Fruit fly (Drosophila melanogaster) whole organism, embryonic: ENCODE results near the gene CG12592.

Experiments
- Antp ChIP-seq: fragments of 200-800 bp; sonication (Bioruptor generic); optimal IDR thresholded peaks from 3 replicates; lab custom pipeline; 2016; ENCODE audit warnings: missing biosample characterization, missing genetic modification characterization
- BEAF-32 ChIP-seq: fragments of 200-800 bp; sonication (Bioruptor generic); optimal IDR thresholded peaks from 3 replicates; lab custom pipeline; 2017; ENCODE audit warnings: missing biosample characterization, missing genetic modification characterization, mild to moderate bottlenecking, moderate library complexity, missing genetic modification reagents
- Bgb ChIP-seq: fragments of 200-800 bp; sonication (Bioruptor generic); IDR thresholded peaks from 2 replicates; pipeline ENCODE4 v1.3.6; 2022; ENCODE audit warnings: missing biosample characterization, missing genetic modification characterization; ENCODE audit not compliant: partially characterized antibody
- CG10979 ChIP-seq: fragments of 200-800 bp; sonication (Bioruptor generic); optimal IDR thresholded peaks from 2 replicates; lab custom pipeline; 2018; ENCODE audit warnings: missing biosample characterization, mild to moderate bottlenecking, missing genetic modification characterization, moderate library complexity
- CG11085 ChIP-seq: fragments of 200-800 bp; sonication (Bioruptor generic); IDR thresholded peaks from 2 replicates; pipeline ENCODE4 v1.3.6; 2022; ENCODE audit warnings: missing biosample characterization, missing genetic modification characterization
- CG12071 ChIP-seq: fragments of 200-800 bp; sonication (Bioruptor generic); optimal IDR thresholded peaks from 3 replicates; lab custom pipeline; 2018; ENCODE audit warnings: missing biosample characterization, mild to moderate bottlenecking, missing genetic modification characterization
- CG12769 ChIP-seq: fragments of 200-800 bp; sonication (Bioruptor generic); optimal IDR thresholded peaks from 2 replicates; lab custom pipeline; 2019; ENCODE audit warnings: missing biosample characterization, mild to moderate bottlenecking, missing genetic modification characterization, moderate library complexity
- CG14710 ChIP-seq: fragments of 200-800 bp; sonication (Bioruptor generic); optimal IDR thresholded peaks from 3 replicates; lab custom pipeline; 2019; ENCODE audit warnings: missing biosample characterization, mild to moderate bottlenecking, missing genetic modification characterization, moderate library complexity
- CG14860 ChIP-seq: fragments of 200-800 bp; sonication (Bioruptor generic); IDR thresholded peaks from 3 replicates; pipeline ENCODE4 v1.3.6; 2022; ENCODE audit warnings: missing biosample characterization, missing genetic modification characterization; ENCODE audit not compliant: partially characterized antibody
- CG1602 ChIP-seq: fragments of 200-800 bp; sonication (Bioruptor generic); optimal IDR thresholded peaks from 3 replicates; lab custom pipeline; 2016; ENCODE audit warnings: missing biosample characterization, missing genetic modification characterization
- CG16813 ChIP-seq: fragments of 200-800 bp; sonication (Bioruptor generic); IDR thresholded peaks from 3 replicates; pipeline ENCODE4 v1.3.6; 2022; ENCODE audit warnings: missing biosample characterization, missing genetic modification characterization; ENCODE audit not compliant: partially characterized antibody
- CG17385 ChIP-seq: fragments of 200-800 bp; sonication (Bioruptor generic); optimal IDR thresholded peaks from 3 replicates; lab custom pipeline; 2018; ENCODE audit warnings: missing biosample characterization, mild to moderate bottlenecking, missing genetic modification characterization
- CG3838 ChIP-seq: fragments of 200-800 bp; sonication (Bioruptor generic); optimal IDR thresholded peaks from 3 replicates; lab custom pipeline; 2016; ENCODE audit warnings: missing biosample characterization, missing genetic modification characterization
- CG42726 ChIP-seq: fragments of 200-800 bp; sonication (Bioruptor generic); IDR thresholded peaks from 2 replicates; pipeline ENCODE4 v1.3.6; 2022; ENCODE audit warnings: missing biosample characterization, missing genetic modification characterization; ENCODE audit not compliant: partially characterized antibody
- CG6175 ChIP-seq: fragments of 200-800 bp; sonication (Bioruptor generic); IDR thresholded peaks from 3 replicates; pipeline ENCODE4 v1.3.6; 2022; ENCODE audit warnings: missing biosample characterization, missing genetic modification characterization
- CG8290 ChIP-seq, 3 experiments: fragments of 200-800 bp; sonication (Bioruptor generic); optimal IDR thresholded peaks; 2 replicates each; lab custom pipeline; 2016 to 2019; ENCODE audit warnings: missing biosample characterization in 3 of 3, missing genetic modification characterization in 3 of 3, mild to moderate bottlenecking in 2 of 3, moderate library complexity in 1 of 3
- CG8359 ChIP-seq: fragments of 200-800 bp; sonication (Bioruptor generic); optimal IDR thresholded peaks from 2 replicates; lab custom pipeline; 2017; ENCODE audit warnings: missing biosample characterization, mild to moderate bottlenecking, missing genetic modification characterization, borderline replicate concordance
- CkIIα-i1 ChIP-seq: fragments of 200-800 bp; sonication (Bioruptor generic); IDR thresholded peaks from 2 replicates; pipeline ENCODE4 v1.3.6; 2022; ENCODE audit warnings: missing biosample characterization, missing genetic modification characterization
- Dll ChIP-seq: fragments of 200-800 bp; sonication (Bioruptor generic); IDR thresholded peaks from 4 replicates; pipeline ENCODE4 v1.3.6; 2022; ENCODE audit warnings: missing biosample characterization, missing genetic modification characterization; ENCODE audit not compliant: partially characterized antibody
- HLH4C ChIP-seq: fragments of 200-800 bp; sonication (Bioruptor generic); IDR thresholded peaks from 3 replicates; pipeline ENCODE4 v1.3.6; 2022; ENCODE audit warnings: missing biosample characterization, missing genetic modification characterization; ENCODE audit not compliant: partially characterized antibody
- Jarid2 ChIP-seq: fragments of 200-800 bp; sonication (Bioruptor generic); optimal IDR thresholded peaks from 3 replicates; lab custom pipeline; 2017; ENCODE audit warnings: mild to moderate bottlenecking, missing biosample characterization, missing genetic modification reagents, missing genetic modification characterization
- MBD-R2 ChIP-seq: fragments of 200-800 bp; sonication (Bioruptor generic); IDR thresholded peaks from 2 replicates; pipeline ENCODE4 v1.3.6; 2022; ENCODE audit warnings: missing biosample characterization, missing genetic modification characterization
- NK7.1 ChIP-seq: fragments of 200-800 bp; sonication (Bioruptor generic); optimal IDR thresholded peaks from 3 replicates; lab custom pipeline; 2016; ENCODE audit warnings: missing biosample characterization, missing genetic modification characterization
- Ptx1 ChIP-seq: fragments of 200-800 bp; sonication (Bioruptor generic); IDR thresholded peaks from 2 replicates; pipeline ENCODE4 v1.3.6; 2022; ENCODE audit warnings: missing biosample characterization, missing genetic modification characterization
- Stat92E ChIP-seq, 3 experiments: fragments of >200 bp in 2 of 3; fragments of 200-800 bp in 1 of 3; sonication (Bioruptor generic) in 1 of 3; optimal IDR thresholded peaks; 2 replicates each; lab custom pipeline; 2017 to 2019; ENCODE audit warnings: missing biosample characterization in 3 of 3, missing genetic modification characterization in 3 of 3, mild to moderate bottlenecking in 1 of 3, moderate library complexity in 1 of 3
- aop ChIP-seq: fragments of 200-800 bp; sonication (Bioruptor generic); IDR thresholded peaks from 2 replicates; pipeline ENCODE4 v1.3.6; 2022; ENCODE audit warnings: missing biosample characterization, missing genetic modification characterization
- chinmo ChIP-seq: fragments of 200-800 bp; sonication (Bioruptor generic); IDR thresholded peaks from 4 replicates; pipeline ENCODE4 v1.3.6; 2022; ENCODE audit warnings: missing biosample characterization, missing genetic modification characterization; ENCODE audit not compliant: partially characterized antibody
- chm ChIP-seq: fragments of 200-800 bp; sonication (Bioruptor generic); IDR thresholded peaks from 2 replicates; pipeline ENCODE4 v1.3.6; 2022; ENCODE audit warnings: missing biosample characterization, missing genetic modification characterization
- ci ChIP-seq: fragments of 200-800 bp; sonication (Bioruptor generic); IDR thresholded peaks from 3 replicates; pipeline ENCODE4 v1.3.6; 2022; ENCODE audit warnings: missing biosample characterization, missing genetic modification characterization
- crp ChIP-seq, 2 experiments: fragments of 200-800 bp; sonication (Bioruptor generic); optimal IDR thresholded peaks; 2 replicates in 1 of 2; 3 replicates in 1 of 2; lab custom pipeline; 2017; ENCODE audit warnings: missing biosample characterization in 2 of 2, missing genetic modification characterization in 2 of 2, mild to moderate bottlenecking in 1 of 2, moderate library complexity in 1 of 2
- emc ChIP-seq: fragments of 200-800 bp; sonication (Bioruptor generic); optimal IDR thresholded peaks from 2 replicates; lab custom pipeline; 2016; ENCODE audit warnings: missing biosample characterization, missing genetic modification characterization
- eyg ChIP-seq: fragments of 200-800 bp; sonication (Bioruptor generic); optimal IDR thresholded peaks from 3 replicates; lab custom pipeline; 2016; ENCODE audit warnings: missing biosample characterization, missing genetic modification characterization
- fu2 ChIP-seq: fragments of 200-800 bp; sonication (Bioruptor generic); optimal IDR thresholded peaks from 2 replicates; lab custom pipeline; 2016; ENCODE audit warnings: missing biosample characterization, missing genetic modification characterization
- gsb ChIP-seq: fragments of 200-800 bp; sonication (Bioruptor generic); IDR thresholded peaks from 2 replicates; pipeline ENCODE4 v1.3.6; 2022; ENCODE audit warnings: missing biosample characterization, missing genetic modification characterization
- hb ChIP-seq: fragments of 200-800 bp; sonication (Bioruptor generic); IDR thresholded peaks from 3 replicates; pipeline ENCODE4 v1.3.6; 2022; ENCODE audit warnings: missing biosample characterization, missing genetic modification characterization; ENCODE audit not compliant: partially characterized antibody
- hbn ChIP-seq: fragments of 200-800 bp; sonication (Bioruptor generic); IDR thresholded peaks from 2 replicates; pipeline ENCODE4 v1.3.6; 2022; ENCODE audit warnings: missing biosample characterization, missing genetic modification characterization; ENCODE audit not compliant: partially characterized antibody
- jumu ChIP-seq: fragments of 200-800 bp; sonication (Bioruptor generic); optimal IDR thresholded peaks from 3 replicates; lab custom pipeline; 2016; ENCODE audit warnings: missing biosample characterization, missing genetic modification characterization
- odd ChIP-seq: fragments of 200-800 bp; sonication (Bioruptor generic); optimal IDR thresholded peaks from 2 replicates; lab custom pipeline; 2017; ENCODE audit warnings: missing biosample characterization, mild to moderate bottlenecking, missing genetic modification characterization
- pita ChIP-seq: fragments of 200-800 bp; sonication (Bioruptor generic); optimal IDR thresholded peaks from 2 replicates; lab custom pipeline; 2017; ENCODE audit warnings: missing biosample characterization, mild to moderate bottlenecking, missing genetic modification characterization
- sc ChIP-seq, 3 experiments: fragments of >200 bp in 2 of 3; fragments of 200-800 bp in 1 of 3; sonication (Bioruptor generic) in 1 of 3; optimal IDR thresholded peaks; 2 replicates in 2 of 3; 3 replicates in 1 of 3; lab custom pipeline; 2017; ENCODE audit warnings: mild to moderate bottlenecking in 1 of 3, missing biosample characterization in 1 of 3, missing genetic modification characterization in 1 of 3, missing genetic modification reagents in 1 of 3
- seq ChIP-seq: fragments of 200-800 bp; sonication (Bioruptor generic); IDR thresholded peaks from 2 replicates; pipeline ENCODE4 v1.3.6; 2022; ENCODE audit warnings: missing biosample characterization, missing genetic modification characterization
- slou ChIP-seq: fragments of 200-800 bp; sonication (Bioruptor generic); optimal IDR thresholded peaks from 3 replicates; lab custom pipeline; 2016; ENCODE audit warnings: missing biosample characterization, missing genetic modification characterization
- sna ChIP-seq: fragments of 200-800 bp; sonication (Bioruptor generic); IDR thresholded peaks from 2 replicates; pipeline ENCODE4 v1.3.6; 2022; ENCODE audit warnings: missing biosample characterization, missing genetic modification characterization; ENCODE audit not compliant: partially characterized antibody
- vnd ChIP-seq: fragments of 200-800 bp; sonication (Bioruptor generic); IDR thresholded peaks from 3 replicates; pipeline ENCODE4 v1.3.6; 2022; ENCODE audit warnings: missing biosample characterization, missing genetic modification characterization; ENCODE audit not compliant: partially characterized antibody
- wor ChIP-seq: fragments of 200-800 bp; sonication (Bioruptor generic); IDR thresholded peaks from 2 replicates; pipeline ENCODE4 v1.3.6; 2022; ENCODE audit warnings: missing biosample characterization, missing genetic modification characterization

CG12592 gene

DNA sequence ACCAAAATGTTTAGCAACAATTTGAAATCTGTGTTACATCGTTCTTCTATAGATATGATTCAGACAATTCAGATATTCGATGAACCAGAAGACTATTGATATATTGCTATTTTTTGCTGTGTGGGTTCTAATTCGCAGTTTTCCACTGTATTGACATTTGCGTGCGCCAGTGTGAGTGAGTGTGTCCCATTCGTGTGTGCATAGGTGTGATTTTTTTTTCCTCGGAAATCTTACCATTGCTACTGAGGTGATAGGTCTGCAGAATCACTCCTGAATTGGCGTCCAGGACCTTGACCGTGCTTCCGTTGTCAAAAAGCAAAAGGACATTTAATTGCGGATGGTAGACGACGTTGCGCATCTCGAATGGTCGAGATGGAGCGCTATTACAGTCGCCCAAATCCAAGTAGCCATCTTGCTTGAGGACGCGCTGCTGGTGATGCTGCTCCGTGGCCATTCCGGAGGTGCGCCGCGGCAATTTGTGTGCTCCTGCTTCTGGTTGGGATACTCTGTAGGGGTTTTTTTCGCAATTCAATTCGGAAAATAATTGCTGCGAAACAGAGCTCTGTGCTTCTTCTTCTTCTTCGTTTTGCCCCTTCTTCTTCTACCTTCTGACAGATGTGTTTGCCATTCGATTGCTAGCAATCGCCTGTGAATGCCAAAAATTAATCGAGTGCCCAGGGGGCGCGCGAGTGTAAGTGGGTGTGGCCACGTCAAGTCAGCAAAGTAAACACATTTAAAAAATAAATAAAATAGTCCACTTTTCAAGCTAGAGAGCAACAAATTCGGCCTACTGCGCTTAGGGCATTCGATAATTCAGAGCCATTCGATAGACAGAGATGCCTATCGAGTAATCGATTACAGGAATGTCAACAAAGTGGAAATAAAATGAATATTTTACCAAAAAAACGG, 7.2 kb upstream of the CG12592 start, which contains the start of the genes Bruce and CG12818 (continued):
- TF ChIP-seq CG8290 (GFP tag; optimal IDR thresholded peaks at IDR 0.05; lab: Kevin White, UChicago): no peak
- no peak for TF ChIP-seq CG8290 (tag; optimal IDR thresholded peaks at IDR 0.05; lab: Kevin White, UChicago)
- peak; percentile 86 for TF ChIP-seq CG16813 (GFP tag; lab: Robert Waterston, UW)
- no peak for TF ChIP-seq gsb
- peak; percentile 95 for TF ChIP-seq HLH4C (GFP tag; lab: Robert Waterston, UW)
- TF ChIP-seq Antp (GFP tag; lab: Kevin White, UChicago): no peak
- 0 out of 3 replicates have a peak, but pooled peaks have one; percentile 55 for TF ChIP-seq ci (GFP tag; lab: Robert Waterston, UW)
- peak; percentile 39; the same call in 1 of the 2 replicates for TF ChIP-seq CG42726 (GFP tag; lab: Robert Waterston, UW)
- TF ChIP-seq wor (GFP tag; lab: Robert Waterston, UW): no peak
- TF ChIP-seq sc (optimal IDR thresholded peaks at IDR 0.05; lab: Kevin White, UChicago): no peak
- no peak for TF ChIP-seq sc (GFP tag; optimal IDR thresholded peaks at IDR 0.05; lab: Kevin White, UChicago)
- TF ChIP-seq slou (GFP tag; lab: Kevin White, UChicago): no peak
- TF ChIP-seq Bgb (GFP tag; lab: Robert Waterston, UW): peak; percentile 79
- peak; percentile 91 for TF ChIP-seq hb (GFP tag; lab: Robert Waterston, UW)
- TF ChIP-seq jumu: peak; percentile 4
- TF ChIP-seq CG10979 (tag; lab: Kevin White, UChicago): no peak
- TF ChIP-seq CG17385 (GFP tag; lab: Kevin White, UChicago): peak; percentile 100
- TF ChIP-seq odd (GFP tag; lab: Kevin White, UChicago): no peak
- TF ChIP-seq hbn (GFP tag; lab: Robert Waterston, UW): peak; percentile 60; the same call in 1 of the 2 replicates
- TF ChIP-seq chm (GFP tag; lab: Robert Waterston, UW): no peak
- peak; percentile 11 for TF ChIP-seq NK7.1 (GFP tag; lab: Kevin White, UChicago)
- no peak for TF ChIP-seq seq (GFP tag; lab: Robert Waterston, UW)
- TF ChIP-seq Dll (GFP tag; lab: Robert Waterston, UW): peak; percentile 82
- TF ChIP-seq vnd (GFP tag; lab: Robert Waterston, UW): peak; percentile 78
- peak; percentile 53 for TF ChIP-seq BEAF-32 (GFP tag; lab: Kevin White, UChicago)
- TF ChIP-seq emc (GFP tag; lab: Kevin White, UChicago): no peak
- no peak for TF ChIP-seq pita (GFP tag; lab: Kevin White, UChicago)
- no peak for TF ChIP-seq CG8359
- peak in 1 of 2 experiments; percentile 68 for TF ChIP-seq crp (GFP tag; optimal IDR thresholded peaks at IDR 0.05; lab: Kevin White, UChicago)
- TF ChIP-seq sna (GFP tag; lab: Robert Waterston, UW): peak; percentile 83
- TF ChIP-seq CG1602 (GFP tag; lab: Kevin White, UChicago): no peak
- no peak for TF ChIP-seq CG6175 (GFP tag; lab: Robert Waterston, UW)
- no peak for TF ChIP-seq Jarid2 (GFP tag; lab: Kevin White, UChicago)
- no peak for TF ChIP-seq CG11085 (GFP tag; lab: Robert Waterston, UW)
- no peak for TF ChIP-seq CG12769
- no peak for TF ChIP-seq CG3838
- peak; percentile 63 for TF ChIP-seq CG14710 (tag; lab: Kevin White, UChicago)
- TF ChIP-seq Stat92E (GFP tag; optimal IDR thresholded peaks at IDR 0.05; lab: Kevin White, UChicago): peak in 1 of 3 experiments; percentile 50
- no peak for TF ChIP-seq CkIIα-i1
- no peak for TF ChIP-seq eyg (GFP tag; lab: Kevin White, UChicago)
- TF ChIP-seq Ptx1: no peak
- peak; percentile 70; the same call in 1 of the 2 replicates for TF ChIP-seq MBD-R2 (GFP tag; lab: Robert Waterston, UW)
- peak; percentile 64; the same call in 1 of the 4 replicates for TF ChIP-seq chinmo (GFP tag; lab: Robert Waterston, UW)
- TF ChIP-seq aop (GFP tag; lab: Robert Waterston, UW): no peak
- TF ChIP-seq CG12071 (GFP tag; lab: Kevin White, UChicago): no peak
- peak; percentile 90 for TF ChIP-seq CG14860 (GFP tag; lab: Robert Waterston, UW)
- peak; percentile 15 for TF ChIP-seq fu2
